Fruit fly (Drosophila melanogaster): ENCODE data around the gene EloA.
A peak's percentile ranks its signal among the peaks of the same experiment; 100 is the strongest.

The EloA gene

dm6 chr3R:23210243-23211215 lies 40.8 kb upstream of the EloA start (continued):
- TF ChIP-seq run (tag; optimal IDR thresholded peaks at IDR 0.05) = no peak
- peak; percentile 15 for TF ChIP-seq her (GFP tag; optimal IDR thresholded peaks at IDR 0.05)
- TF ChIP-seq Atf6 (GFP tag; IDR thresholded peaks at IDR 0.05) = peak; percentile 55
- peak in 1 of 2 experiments; percentile 5 for TF ChIP-seq dpn (GFP tag; optimal IDR thresholded peaks at IDR 0.05)
- TF ChIP-seq trh (GFP tag; optimal IDR thresholded peaks at IDR 0.05) = no peak
- TF ChIP-seq ftz-f1 (GFP tag; optimal IDR thresholded peaks at IDR 0.05) = no peak
- TF ChIP-seq CG1603 (tag; optimal IDR thresholded peaks at IDR 0.05) = no peak
- TF ChIP-seq Rx (GFP tag; IDR thresholded peaks at IDR 0.05) = 0 out of 2 replicates have a peak, but pooled peaks have one; percentile 16
- no peak for TF ChIP-seq sc (optimal IDR thresholded peaks at IDR 0.05)
- no peak for TF ChIP-seq sc (GFP tag; optimal IDR thresholded peaks at IDR 0.05)
- no peak for TF ChIP-seq Mes4 (GFP tag; optimal IDR thresholded peaks at IDR 0.05)
- TF ChIP-seq Hmx (GFP tag; optimal IDR thresholded peaks at IDR 0.05) = no peak
- no peak for TF ChIP-seq CG8359 (GFP tag; optimal IDR thresholded peaks at IDR 0.05; ENCODE audit: borderline replicate concordance)
- TF ChIP-seq CG1832 (GFP tag; optimal IDR thresholded peaks at IDR 0.05) = no peak
- peak; percentile 3 for TF ChIP-seq PHDP (tag; optimal IDR thresholded peaks at IDR 0.05)
- no peak for TF ChIP-seq Hr39 (optimal IDR thresholded peaks at IDR 0.05)
- TF ChIP-seq HLH4C (GFP tag; IDR thresholded peaks at IDR 0.05; ENCODE audit: partially characterized antibody) = no peak
- TF ChIP-seq phol (tag; optimal IDR thresholded peaks at IDR 0.05) = peak; percentile 7
- no peak for TF ChIP-seq eyg (GFP tag; optimal IDR thresholded peaks at IDR 0.05)
- no peak for TF ChIP-seq cad (GFP tag; optimal IDR thresholded peaks at IDR 0.05)
- no peak for TF ChIP-seq CG2875 (GFP tag; optimal IDR thresholded peaks at IDR 0.05)
- no peak for TF ChIP-seq Usf (GFP tag; optimal IDR thresholded peaks at IDR 0.05)
- no peak for TF ChIP-seq CTCF (GFP tag; optimal IDR thresholded peaks at IDR 0.05)
- TF ChIP-seq dan (GFP tag; IDR thresholded peaks at IDR 0.05) = no peak
- no peak for TF ChIP-seq esg (GFP tag; conservative IDR thresholded peaks at IDR 0.05)
- no peak for TF ChIP-seq sd (tag; optimal IDR thresholded peaks at IDR 0.05)
- TF ChIP-seq CG8281 (tag; optimal IDR thresholded peaks at IDR 0.05) = no peak
- TF ChIP-seq fd3F (GFP tag; optimal IDR thresholded peaks at IDR 0.05) = no peak
- TF ChIP-seq CG10267 (tag; optimal IDR thresholded peaks at IDR 0.05) = no peak
- TF ChIP-seq Hand (GFP tag; optimal IDR thresholded peaks at IDR 0.05) = peak; percentile 1
- peak; percentile 8 for TF ChIP-seq Sox100B (GFP tag; optimal IDR thresholded peaks at IDR 0.05)
- TF ChIP-seq CG2712 (tag; optimal IDR thresholded peaks at IDR 0.05) = peak; percentile 18
- TF ChIP-seq h (optimal IDR thresholded peaks at IDR 0.05) = no peak
- TF ChIP-seq Deaf1 (tag; optimal IDR thresholded peaks at IDR 0.05) = peak; percentile 34
- TF ChIP-seq lola (GFP tag; optimal IDR thresholded peaks at IDR 0.05) = no peak
- no peak for TF ChIP-seq Sin3A (optimal IDR thresholded peaks at IDR 0.05)
- TF ChIP-seq B-H2 (GFP tag; optimal IDR thresholded peaks at IDR 0.05) = no peak
- TF ChIP-seq mam (GFP tag; optimal IDR thresholded peaks at IDR 0.05) = peak; percentile 35
- peak; percentile 35 for TF ChIP-seq CG18599 (GFP tag; optimal IDR thresholded peaks at IDR 0.05)
- TF ChIP-seq CG3847 (GFP tag; IDR thresholded peaks at IDR 0.05) = peak; percentile 24; the same call in 1 of the 2 replicates
- no peak for TF ChIP-seq prd (optimal IDR thresholded peaks at IDR 0.05)
- TF ChIP-seq prd (GFP tag; IDR thresholded peaks at IDR 0.05) = no peak
- TF ChIP-seq slp2 (GFP tag; optimal IDR thresholded peaks at IDR 0.05) = no peak
- TF ChIP-seq disco-r (GFP tag; optimal IDR thresholded peaks at IDR 0.05) = no peak
- 0 out of 3 replicates have a peak, but pooled peaks have one; percentile 7 for TF ChIP-seq zfh1 (GFP tag; IDR thresholded peaks at IDR 0.05)
- no peak for TF ChIP-seq CG17802 (tag; optimal IDR thresholded peaks at IDR 0.05)
- TF ChIP-seq grau (tag; optimal IDR thresholded peaks at IDR 0.05) = peak; percentile 43
- no peak for TF ChIP-seq CG4617 (GFP tag; optimal IDR thresholded peaks at IDR 0.05; ENCODE audit: borderline replicate concordance)
- no peak for TF ChIP-seq HLH54F (GFP tag; optimal IDR thresholded peaks at IDR 0.05)
- TF ChIP-seq CG18262 (tag; optimal IDR thresholded peaks at IDR 0.05) = no peak
